Fruit fly (Drosophila melanogaster): ENCODE results near the gene CG14153.

Gene CG14153

DNA sequence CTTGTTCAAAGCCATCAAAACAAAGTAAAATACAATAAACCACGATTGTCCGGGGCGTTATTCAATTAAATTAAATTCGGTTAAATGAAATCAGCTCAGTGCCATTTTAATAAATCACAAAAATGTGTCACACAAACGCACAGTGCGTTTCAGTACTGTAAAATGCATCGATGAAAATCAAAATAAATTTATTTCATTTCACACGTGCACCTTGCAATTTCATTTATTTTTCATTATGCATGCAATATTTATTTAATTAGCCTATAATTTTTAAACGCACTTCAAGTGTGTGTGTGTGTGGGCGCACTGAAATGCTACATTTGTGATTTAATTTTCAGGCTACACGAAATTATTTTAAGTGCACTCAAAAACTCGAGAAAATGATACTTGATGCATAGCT is 11.1 kb downstream of the CG14153 start:
- TF ChIP-seq CTCF (optimal IDR thresholded peaks at IDR 0.05) (no peak), CG8478 (optimal IDR thresholded peaks at IDR 0.05) (no peak)

DNA sequence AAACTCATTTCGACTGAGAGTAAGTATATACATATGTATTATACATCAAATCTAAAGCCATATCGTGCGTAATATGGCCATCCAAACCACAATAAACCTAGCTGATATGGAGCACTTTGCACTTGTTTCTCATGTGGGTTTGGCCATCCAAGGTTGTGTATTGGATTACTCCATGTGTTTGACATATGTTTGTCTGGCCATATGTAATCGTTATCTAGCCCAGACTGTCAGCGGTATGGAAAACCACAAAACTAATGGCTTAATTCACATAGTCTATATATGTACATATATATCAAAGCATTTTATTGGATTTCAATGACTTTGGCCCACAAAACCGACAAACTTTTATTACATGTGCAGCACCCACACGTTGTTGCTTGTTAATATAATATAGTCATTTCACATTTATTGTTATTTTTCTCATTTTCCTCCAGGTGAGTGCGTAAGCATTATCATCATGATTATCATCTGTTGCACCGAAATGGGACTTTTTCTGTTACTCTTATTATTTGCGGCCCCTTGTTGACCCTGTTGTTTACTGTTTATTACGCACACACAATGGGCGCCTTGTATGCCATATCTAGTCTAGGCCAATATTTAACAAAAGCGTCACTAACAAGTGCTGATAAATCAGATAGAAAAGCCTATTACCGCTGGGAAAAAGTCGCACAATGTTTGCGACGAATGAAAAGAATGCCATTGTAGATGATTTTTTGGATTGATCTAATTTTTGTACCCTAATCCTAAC is 13.3 kb downstream of the CG14153 start:
- TF ChIP-seq CG8478 (optimal IDR thresholded peaks at IDR 0.05): no peak
- no peak for TF ChIP-seq CTCF (optimal IDR thresholded peaks at IDR 0.05)

DNA sequence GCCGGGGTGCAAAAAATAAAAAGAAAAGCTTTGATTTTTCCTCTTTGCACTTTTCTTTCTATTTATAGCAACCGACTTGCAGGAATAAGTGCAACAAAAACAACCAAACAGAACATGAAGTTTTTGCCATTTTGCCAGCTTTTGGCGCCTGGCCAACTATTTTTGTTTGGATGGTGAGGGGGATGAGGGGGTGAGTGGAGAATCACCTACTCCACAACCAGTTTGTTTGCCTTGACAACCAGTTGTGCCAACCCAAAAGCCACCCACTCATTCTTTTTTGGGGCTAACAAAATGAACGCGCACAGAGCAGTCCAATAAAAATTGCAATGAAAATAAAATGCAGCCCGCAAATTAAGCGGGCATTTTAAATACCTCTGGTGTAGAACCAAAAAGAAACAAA is 14.0 kb downstream of the CG14153 start:
- TF ChIP-seq CG8478 (optimal IDR thresholded peaks at IDR 0.05): no peak
- TF ChIP-seq CTCF (optimal IDR thresholded peaks at IDR 0.05): no peak

DNA sequence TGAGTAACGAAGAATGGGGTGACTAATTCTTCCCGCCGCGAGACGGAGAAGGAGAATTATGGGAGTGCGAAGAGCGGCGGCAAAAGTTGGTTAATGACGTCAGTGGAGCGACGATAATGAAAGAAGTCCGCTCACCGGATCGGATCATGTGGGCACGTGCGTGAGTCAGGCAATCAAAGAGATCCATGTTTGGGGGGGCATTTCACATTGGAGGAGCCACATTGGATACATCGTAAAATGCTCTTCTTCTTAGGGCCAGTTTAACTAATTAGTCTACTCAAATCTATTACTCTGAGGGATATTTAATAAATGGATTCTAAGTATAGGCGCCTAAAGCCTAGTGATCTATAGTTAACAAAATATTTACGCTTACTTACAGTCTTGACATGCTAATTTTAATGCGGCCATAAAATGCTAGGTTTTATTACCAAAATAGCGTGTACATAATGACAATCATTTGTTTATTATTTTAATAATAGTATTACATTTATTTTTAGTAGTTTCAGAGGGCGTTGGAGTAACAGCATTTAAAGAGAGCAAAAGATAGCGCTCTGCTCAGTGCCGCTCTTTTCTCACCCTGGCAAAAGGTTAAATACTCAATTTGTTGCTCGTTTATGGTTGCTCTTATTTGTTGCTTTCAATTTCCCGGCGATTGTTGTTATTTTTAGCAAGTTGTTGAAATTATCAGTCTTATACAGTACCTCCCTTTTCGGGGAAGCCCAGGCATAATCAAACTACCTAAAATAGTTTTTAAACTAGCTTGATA is 15.2 kb downstream of the CG14153 start:
- no peak for TF ChIP-seq CTCF (optimal IDR thresholded peaks at IDR 0.05)
- TF ChIP-seq CG8478 (optimal IDR thresholded peaks at IDR 0.05): no peak

DNA sequence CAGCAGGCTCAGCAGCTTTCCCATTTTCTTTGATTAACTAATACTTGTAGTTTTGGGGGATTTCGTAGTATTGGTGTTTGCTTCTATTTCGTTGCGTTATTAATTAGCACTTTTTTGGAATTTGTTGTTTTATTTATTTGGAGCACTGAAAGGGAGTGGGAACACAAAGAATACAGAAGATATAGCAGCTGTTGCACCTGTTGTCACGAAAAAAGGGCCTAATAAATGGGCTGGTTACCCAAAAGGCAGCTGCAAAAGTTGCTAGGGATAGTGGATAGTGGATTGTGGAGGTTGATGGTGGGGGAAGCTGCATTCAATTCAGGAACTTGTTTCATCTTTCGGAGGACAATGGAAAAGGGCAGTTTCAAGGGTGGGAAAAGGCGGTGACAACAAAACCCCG is 16.2 kb downstream of the CG14153 start:
- TF ChIP-seq CG8478 (optimal IDR thresholded peaks at IDR 0.05) (no peak), CTCF (optimal IDR thresholded peaks at IDR 0.05) (no peak)

DNA sequence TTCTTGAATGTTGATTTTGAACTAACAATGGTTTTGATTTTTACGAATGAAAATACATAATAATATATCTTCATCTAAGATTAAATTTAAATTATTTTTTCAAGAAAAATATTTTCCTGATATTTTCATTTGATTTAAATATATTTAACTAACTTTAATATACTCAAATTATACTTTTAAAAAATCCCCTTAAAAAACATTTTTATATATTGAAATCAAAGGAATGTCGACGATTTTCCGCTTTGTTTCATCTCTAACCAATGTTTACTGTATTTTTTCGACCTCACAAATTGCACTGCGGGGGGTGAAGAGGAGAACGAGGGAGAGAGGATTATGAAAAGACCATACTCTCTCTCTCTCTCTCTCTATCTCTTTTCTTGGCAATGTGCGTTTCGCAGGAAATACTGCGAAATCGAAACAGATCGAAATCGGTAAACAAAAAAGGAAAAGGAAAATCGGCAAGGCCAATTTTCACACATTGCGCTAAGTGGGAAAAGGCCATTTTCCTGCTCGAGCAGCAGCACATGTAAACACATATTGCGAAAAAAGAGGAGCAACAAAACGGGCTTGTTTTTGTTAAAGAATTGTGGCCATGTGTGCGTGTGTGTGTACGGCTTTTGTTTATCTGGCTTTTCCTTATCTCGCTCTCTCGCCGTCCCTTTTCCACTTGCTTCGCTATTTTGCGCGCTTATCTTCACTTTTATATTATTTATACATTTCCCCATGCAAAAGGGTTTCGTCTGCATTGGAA is 16.8 kb downstream of the CG14153 start:
- TF ChIP-seq CTCF (optimal IDR thresholded peaks at IDR 0.05) (no peak), CG8478 (optimal IDR thresholded peaks at IDR 0.05) (no peak)

DNA sequence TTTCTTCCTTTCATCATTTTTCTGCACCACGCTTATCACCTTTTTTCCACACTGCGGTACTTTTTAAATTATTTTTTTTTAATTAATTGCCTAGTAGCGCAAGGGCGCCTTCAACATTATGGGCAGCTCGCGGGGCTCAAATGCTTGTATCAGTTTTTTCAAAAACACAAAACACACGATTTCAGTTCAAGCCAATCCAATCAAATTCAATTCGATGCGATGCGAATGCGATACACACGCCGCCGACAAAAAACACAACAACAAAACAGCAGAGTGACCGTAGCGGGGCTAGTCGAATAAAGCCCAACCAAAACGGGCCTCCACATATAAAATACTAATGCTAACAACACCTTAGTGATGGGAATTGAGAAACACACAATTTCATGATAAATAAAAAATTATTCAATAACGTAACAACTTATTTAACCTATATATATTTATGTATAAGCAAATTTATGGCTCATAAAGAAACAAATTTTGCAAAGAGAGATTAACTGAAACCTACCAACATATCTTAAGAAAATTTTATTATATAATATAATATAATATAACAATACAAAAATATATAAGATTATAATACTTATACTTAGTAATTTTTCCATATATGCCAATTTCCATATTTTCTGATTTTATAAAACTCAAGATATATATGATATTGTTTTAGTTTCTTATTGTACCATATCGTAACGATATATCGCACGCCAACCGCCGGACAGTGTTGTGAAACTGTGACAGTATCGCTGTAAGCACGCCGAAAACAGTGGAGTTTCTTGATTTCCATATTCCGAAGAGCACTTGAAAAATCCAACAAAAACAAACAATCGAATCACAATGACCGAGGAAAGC is 17.6 kb downstream of the CG14153 start, which contains the start of the genes CG32066 and CG8003:
CG32066 (minus strand) TSS at position 270 of the 846 bp plus-strand sequence.
CG8003 (plus strand) TSS at position 732 of the 846 bp plus-strand sequence.
- TF ChIP-seq CG8478 (optimal IDR thresholded peaks at IDR 0.05): no peak
- no peak for TF ChIP-seq CTCF (optimal IDR thresholded peaks at IDR 0.05)

DNA sequence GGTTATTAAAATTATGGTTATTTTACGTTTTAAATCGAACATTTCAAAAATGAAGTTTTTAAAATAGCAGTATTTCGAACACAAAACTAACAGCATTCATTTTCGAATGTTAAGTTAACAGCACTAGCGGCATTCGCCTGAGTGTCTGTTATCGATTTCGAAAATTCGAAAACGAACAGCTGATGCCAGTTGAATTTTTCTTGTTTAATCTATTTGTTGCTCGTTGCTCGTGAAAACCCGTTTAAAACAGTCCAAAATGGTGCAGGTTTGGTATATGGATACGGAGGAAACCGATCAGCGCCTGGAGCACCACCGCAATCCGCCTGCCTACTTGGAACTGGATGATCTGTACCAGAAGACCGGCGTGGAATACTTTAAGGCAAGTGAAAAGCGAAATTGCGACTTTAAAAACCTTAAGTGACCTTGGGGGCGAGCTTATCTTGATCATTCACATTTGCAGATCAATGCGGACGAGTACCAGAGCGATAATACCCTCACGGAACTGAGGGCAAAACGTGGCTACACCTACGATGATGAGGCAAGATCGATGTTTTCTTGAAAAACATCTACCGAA is 19.9 kb downstream of the CG14153 start, which contains the start of gene Adi1:
Adi1 (plus strand) TSS at position 187 of the 574 bp plus-strand sequence.
- TF ChIP-seq CTCF (optimal IDR thresholded peaks at IDR 0.05) (no peak), CG8478 (optimal IDR thresholded peaks at IDR 0.05) (no peak)

DNA sequence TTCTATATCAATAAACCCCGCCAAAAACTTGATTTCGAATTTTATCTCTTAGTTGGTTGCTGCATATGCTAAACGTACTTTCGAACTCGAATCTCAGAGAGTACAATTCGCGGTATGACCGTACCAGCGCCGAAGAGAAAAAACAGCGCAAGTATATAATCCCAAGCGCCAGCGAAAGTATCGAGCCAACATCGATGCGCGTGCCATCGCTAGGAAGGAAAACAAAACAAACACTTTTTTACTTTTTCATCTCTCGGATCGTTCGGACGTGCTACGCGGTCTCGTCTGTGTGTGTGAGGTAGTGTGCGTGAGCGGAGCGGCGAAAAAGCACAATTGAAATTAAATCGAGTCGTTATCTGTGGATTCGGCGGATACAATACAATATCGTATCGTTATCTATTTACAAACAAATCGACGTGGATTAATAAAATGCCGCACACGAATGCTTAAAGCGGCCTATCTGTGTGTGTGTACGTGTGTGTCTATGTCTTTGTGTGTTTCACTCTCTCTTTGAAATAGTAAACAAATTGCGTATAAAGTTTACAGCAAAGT is 21.3 kb downstream of the CG14153 start, which contains the start of gene simj:
simj (plus strand) TSS at position 229 of the 552 bp plus-strand sequence.
- peak; percentile 53 to 57 for TF ChIP-seq CTCF (optimal IDR thresholded peaks at IDR 0.05)
- TF ChIP-seq CG8478 (optimal IDR thresholded peaks at IDR 0.05): no peak

DNA sequence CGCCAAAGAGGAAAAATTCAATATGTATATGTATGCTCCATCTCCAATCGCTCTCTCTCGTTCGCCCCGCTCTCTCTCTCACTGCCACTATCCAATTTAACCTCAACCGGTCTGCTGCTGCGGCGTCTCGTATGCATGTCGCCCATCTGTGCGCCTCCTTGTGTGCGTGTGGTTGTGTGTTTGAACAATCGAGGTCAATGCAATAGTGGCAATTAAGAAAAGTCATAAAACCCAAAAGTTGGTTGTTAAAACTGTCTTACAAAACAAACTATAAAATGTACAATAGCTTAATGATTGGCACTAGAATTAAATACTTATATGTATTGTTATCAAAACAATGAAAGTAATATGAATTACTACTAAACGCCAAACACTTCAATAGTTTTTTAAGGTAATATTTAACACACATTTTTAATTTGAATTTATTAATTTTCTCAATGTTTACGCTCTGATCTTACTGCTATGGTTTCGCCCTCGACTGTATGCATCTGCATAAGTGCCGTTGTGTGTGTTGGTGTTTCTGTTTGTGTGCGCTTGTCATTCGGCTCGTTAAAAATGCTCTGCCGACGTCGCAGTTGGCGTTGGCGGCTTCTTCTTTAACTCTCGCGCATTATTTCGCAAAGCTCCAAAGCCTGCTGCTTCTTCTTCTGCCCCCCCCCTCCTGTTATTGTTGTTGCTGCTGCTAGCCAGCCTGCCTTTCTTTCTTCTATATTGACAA is 22.3 kb downstream of the CG14153 start:
- TF ChIP-seq CTCF (optimal IDR thresholded peaks at IDR 0.05) (no peak), CG8478 (optimal IDR thresholded peaks at IDR 0.05) (no peak)

DNA sequence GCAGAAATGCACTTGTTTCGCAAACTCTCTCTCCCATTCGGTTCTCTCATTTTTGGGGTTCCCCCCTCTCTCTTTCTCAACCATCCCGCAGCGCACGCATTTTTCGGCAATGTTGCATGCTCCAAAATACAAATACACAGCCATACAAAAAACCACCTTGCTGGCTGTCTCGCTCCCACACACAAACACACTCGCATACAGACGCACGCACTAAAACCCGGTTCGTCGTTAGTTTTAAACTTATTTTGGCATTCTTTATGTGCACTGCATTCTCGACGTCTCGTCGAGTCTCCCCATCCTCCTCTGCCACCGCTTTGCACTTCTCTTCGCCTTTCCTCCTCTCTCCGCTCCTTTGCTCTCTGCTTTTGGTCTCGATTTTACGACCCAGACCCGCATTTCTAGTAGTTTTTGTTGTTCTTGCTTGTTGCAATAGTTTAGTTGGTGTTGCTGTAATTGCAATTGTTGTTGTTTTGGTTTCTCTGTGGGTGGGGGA is 23.2 kb downstream of the CG14153 start:
- no peak for TF ChIP-seq CTCF (optimal IDR thresholded peaks at IDR 0.05)
- no peak for TF ChIP-seq CG8478 (optimal IDR thresholded peaks at IDR 0.05)

DNA sequence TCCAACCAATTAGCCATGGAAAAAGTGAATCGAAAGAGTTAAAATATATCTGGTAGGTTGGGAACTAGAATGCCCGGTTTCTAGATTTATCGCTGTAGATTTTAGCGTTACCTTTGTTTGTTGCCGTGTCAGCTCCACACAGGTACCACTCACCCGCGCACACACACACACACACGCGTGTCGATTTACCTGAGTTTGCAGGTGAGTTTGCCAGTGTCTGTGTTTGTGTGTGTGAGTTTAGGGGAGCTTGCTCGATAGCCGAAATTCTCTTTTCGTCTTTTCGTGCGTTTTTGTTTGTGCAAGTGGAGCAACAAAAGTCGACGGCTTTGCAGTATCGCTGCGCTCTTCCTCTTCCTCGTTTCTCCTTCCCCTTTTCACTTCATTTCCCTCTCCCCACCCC is 24.0 kb downstream of the CG14153 start:
- no peak for TF ChIP-seq CTCF (optimal IDR thresholded peaks at IDR 0.05)
- TF ChIP-seq CG8478 (optimal IDR thresholded peaks at IDR 0.05): no peak

Measured in S2 (cell line).